Fruit fly (Drosophila melanogaster): Measurements from ENCODE around the gene CG4829.

The CG4829 gene

dm6 chrX:16811213-16811749, at the start of gene CG4829 (continued):
- TF ChIP-seq zen2 (GFP tag; IDR thresholded peaks at IDR 0.05; ENCODE audit: partially characterized antibody) = no peak
- peak; percentile 71 for TF ChIP-seq Ravus (GFP tag; IDR thresholded peaks at IDR 0.05)
- TF ChIP-seq CG11398 (GFP tag; optimal IDR thresholded peaks at IDR 0.05) = peak; percentile 69
- peak; percentile 87 for TF ChIP-seq CG17361 (GFP tag; IDR thresholded peaks at IDR 0.05)
- peak; percentile 86 for TF ChIP-seq her (GFP tag; optimal IDR thresholded peaks at IDR 0.05)
- TF ChIP-seq cas (GFP tag; IDR thresholded peaks at IDR 0.05) = 0 out of 2 replicates have a peak, but pooled peaks have one; percentile 25
- TF ChIP-seq CG2678 (tag; optimal IDR thresholded peaks at IDR 0.05) = peak; percentile 94
- peak; percentile 61 for TF ChIP-seq Ets97D (GFP tag; optimal IDR thresholded peaks at IDR 0.05)
- peak; percentile 82 for TF ChIP-seq CG31365 (tag; optimal IDR thresholded peaks at IDR 0.05)
- peak; percentile 89 for TF ChIP-seq Ada2b (GFP tag; IDR thresholded peaks at IDR 0.05)
- TF ChIP-seq hkb (optimal IDR thresholded peaks at IDR 0.05) = no peak
- TF ChIP-seq hkb (GFP tag; IDR thresholded peaks at IDR 0.05) = peak; percentile 92
- peak; percentile 81 for TF ChIP-seq CG4328 (GFP tag; optimal IDR thresholded peaks at IDR 0.05)
- peak; percentile 79 for TF ChIP-seq gsb-n (tag; optimal IDR thresholded peaks at IDR 0.05)
- peak; percentile 95 for TF ChIP-seq CG11695 (GFP tag; IDR thresholded peaks at IDR 0.05)
- peak; percentile 86 for TF ChIP-seq eyg (GFP tag; optimal IDR thresholded peaks at IDR 0.05)
- TF ChIP-seq lbe (GFP tag; optimal IDR thresholded peaks at IDR 0.05) = no peak
- TF ChIP-seq CG17829 (tag; optimal IDR thresholded peaks at IDR 0.05) = peak; percentile 86
- peak; percentile 51; the same call in 1 of the 2 replicates for TF ChIP-seq peb (GFP tag; IDR thresholded peaks at IDR 0.05)
- peak; percentile 89 for TF ChIP-seq Fer1 (GFP tag; optimal IDR thresholded peaks at IDR 0.05)
- TF ChIP-seq CG2889 (GFP tag; IDR thresholded peaks at IDR 0.05) = peak; percentile 76; the same call in 2 of the 3 replicates
- TF ChIP-seq Bdp1 (GFP tag; optimal IDR thresholded peaks at IDR 0.05) = peak; percentile 65
- TF ChIP-seq Poxn (GFP tag; IDR thresholded peaks at IDR 0.05) = peak; percentile 25; the same call in 1 of the 2 replicates
- TF ChIP-seq pum (GFP tag; optimal IDR thresholded peaks at IDR 0.05) = peak; percentile 83
- TF ChIP-seq Taf1 (GFP tag; IDR thresholded peaks at IDR 0.05) = peak; percentile 54
- TF ChIP-seq CG11247 (GFP tag; IDR thresholded peaks at IDR 0.05) = peak; percentile 86
- peak; percentile 85 for TF ChIP-seq H15 (GFP tag; IDR thresholded peaks at IDR 0.05)
- TF ChIP-seq CG17328 (GFP tag; IDR thresholded peaks at IDR 0.05) = peak; percentile 88
- peak; percentile 40 for TF ChIP-seq Adf1 (GFP tag; IDR thresholded peaks at IDR 0.05)
- TF ChIP-seq nau (GFP tag; optimal IDR thresholded peaks at IDR 0.05) = peak; percentile 79
- TF ChIP-seq sug (tag; optimal IDR thresholded peaks at IDR 0.05) = peak; percentile 82
- peak; percentile 83 for TF ChIP-seq onecut (GFP tag; IDR thresholded peaks at IDR 0.05)
- peak; percentile 12 for TF ChIP-seq ac (GFP tag; optimal IDR thresholded peaks at IDR 0.05)
- peak; percentile 74 for TF ChIP-seq kay (GFP tag; optimal IDR thresholded peaks at IDR 0.05)
- peak; percentile 92 for TF ChIP-seq lmd (GFP tag; IDR thresholded peaks at IDR 0.05)
- peak; percentile 72 for TF ChIP-seq CG11085 (GFP tag; IDR thresholded peaks at IDR 0.05)
- TF ChIP-seq CG12219 (GFP tag; optimal IDR thresholded peaks at IDR 0.05) = peak; percentile 92
- TF ChIP-seq CG30020 (tag; optimal IDR thresholded peaks at IDR 0.05) = peak; percentile 33
- peak; percentile 73; the same call in 2 of the 3 replicates for TF ChIP-seq CG6175 (GFP tag; IDR thresholded peaks at IDR 0.05)
- no peak for TF ChIP-seq nom (GFP tag; optimal IDR thresholded peaks at IDR 0.05)
- peak; percentile 87 for TF ChIP-seq tgo (GFP tag; IDR thresholded peaks at IDR 0.05)
- peak; percentile 76 for TF ChIP-seq CG6765 (GFP tag; optimal IDR thresholded peaks at IDR 0.05)
- peak; percentile 79 for TF ChIP-seq CG10274 (GFP tag; optimal IDR thresholded peaks at IDR 0.05)
- peak; percentile 83; the same call in 2 of the 3 replicates for TF ChIP-seq Optix (GFP tag; IDR thresholded peaks at IDR 0.05)
- peak; percentile 90 for TF ChIP-seq HHEX (GFP tag; optimal IDR thresholded peaks at IDR 0.05)
- TF ChIP-seq CG2712 (tag; optimal IDR thresholded peaks at IDR 0.05) = peak; percentile 90
- TF ChIP-seq CG43689 (GFP tag; IDR thresholded peaks at IDR 0.05) = peak; percentile 70
- peak; percentile 67 for TF ChIP-seq croc (GFP tag; conservative IDR thresholded peaks at IDR 0.05)
- peak; percentile 83 for TF ChIP-seq CG3847 (GFP tag; IDR thresholded peaks at IDR 0.05)
- TF ChIP-seq row (GFP tag; IDR thresholded peaks at IDR 0.05) = peak; percentile 90
- TF ChIP-seq zfh2 (GFP tag; optimal IDR thresholded peaks at IDR 0.05) = peak; percentile 73
- peak; percentile 83 for TF ChIP-seq NK7.1 (GFP tag; optimal IDR thresholded peaks at IDR 0.05)

Data from whole organism, embryonic.